Fruit fly (Drosophila melanogaster) Kc167 (cell line): Measurements from ENCODE around the gene Cyp28a5.

Experiments
- Myc ChIP-seq: fragments of >200 bp; optimal IDR thresholded peaks from 2 replicates; lab custom pipeline; 2017; ENCODE audit warnings: missing external identifiers
- psq ChIP-seq: fragments of >200 bp; optimal IDR thresholded peaks from 2 replicates; lab custom pipeline; 2017; ENCODE audit warnings: missing external identifiers
- ttk ChIP-seq: sonication (Bioruptor generic); optimal IDR thresholded peaks from 2 replicates; lab custom pipeline; 2017; ENCODE audit warnings: missing external identifiers

DNA sequence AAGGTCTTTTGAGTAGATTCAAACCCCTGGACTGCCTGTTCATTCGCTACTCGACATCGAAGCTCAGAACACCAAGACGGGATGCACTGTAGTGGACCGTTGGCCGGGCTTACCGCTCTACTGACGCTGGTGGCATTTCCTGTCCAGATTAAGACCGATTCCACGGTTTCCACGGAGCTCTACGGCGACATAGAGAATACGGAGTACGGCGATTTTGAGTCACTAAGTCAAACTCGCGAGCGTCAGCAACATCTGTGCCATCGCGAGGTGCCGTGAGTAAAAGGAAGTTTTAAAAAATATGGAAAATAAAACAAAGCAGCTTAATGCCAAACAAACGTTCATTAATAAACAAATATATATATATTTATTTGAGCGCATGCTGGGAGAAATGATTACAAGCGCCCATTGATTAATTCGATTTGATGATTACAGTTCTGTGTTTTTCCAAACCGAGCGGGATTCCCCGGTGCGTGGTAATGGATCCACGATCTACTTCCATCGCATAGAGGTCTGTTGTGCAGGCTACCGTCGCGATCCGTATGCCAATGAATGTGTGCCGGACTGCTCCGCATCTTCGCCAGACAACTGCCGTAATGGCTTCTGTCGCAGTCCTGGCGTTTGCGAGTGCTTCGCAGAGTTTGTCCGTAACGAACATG lies 13.5 kb upstream of the Cyp28a5 start, which contains the start of gene NimB1:
- TF ChIP-seq psq (lab: Kevin White, UChicago) = no peak
- TF ChIP-seq ttk (lab: Kevin White, UChicago) = no peak
- TF ChIP-seq Myc (lab: Kevin White, UChicago) = no peak
